Fruit fly (Drosophila melanogaster) whole organism, pupa: ENCODE measurements around the gene mge.

Experiments used
- CG10348 ChIP-seq: fragments of 200-800 bp; sonication (Bioruptor generic); IDR thresholded peaks from 2 replicates; pipeline ENCODE4 v1.3.6; 2022; ENCODE audit warnings: missing biosample characterization, missing genetic modification characterization
- CG12605 ChIP-seq: fragments of 200-800 bp; sonication (Bioruptor generic); IDR thresholded peaks from 2 replicates; pipeline ENCODE4 v1.3.6; 2022; ENCODE audit warnings: missing biosample characterization, missing genetic modification characterization
- CG15710 ChIP-seq: fragments of 200-800 bp; sonication (Bioruptor generic); optimal IDR thresholded peaks from 2 replicates; lab custom pipeline; 2018; ENCODE audit warnings: missing biosample characterization, mild to moderate bottlenecking, missing genetic modification characterization, moderate library complexity
- CG17806 ChIP-seq: fragments of 200-800 bp; sonication (Bioruptor generic); optimal IDR thresholded peaks from 2 replicates; lab custom pipeline; 2018; ENCODE audit warnings: missing biosample characterization, mild to moderate bottlenecking, missing genetic modification characterization, moderate library complexity
- CG32121 ChIP-seq: fragments of 200-800 bp; sonication (Bioruptor generic); IDR thresholded peaks from 2 replicates; pipeline ENCODE4 v1.3.6; 2022; ENCODE audit warnings: missing biosample characterization, missing genetic modification characterization
- CG34367 ChIP-seq: fragments of 200-800 bp; sonication (Bioruptor generic); optimal IDR thresholded peaks from 2 replicates; lab custom pipeline; 2018; ENCODE audit warnings: missing biosample characterization, mild to moderate bottlenecking, missing genetic modification characterization
- CG9948 ChIP-seq: fragments of 200-800 bp; sonication (Bioruptor generic); optimal IDR thresholded peaks from 2 replicates; lab custom pipeline; 2018; ENCODE audit warnings: missing biosample characterization, mild to moderate bottlenecking, missing genetic modification characterization, moderate library complexity
- EcR ChIP-seq: fragments of 200-800 bp; sonication (Bioruptor generic); optimal IDR thresholded peaks from 3 replicates; lab custom pipeline; 2019; ENCODE audit warnings: missing biosample characterization, missing genetic modification characterization, mild to moderate bottlenecking, moderate library complexity, missing genetic modification reagents
- Pif1A ChIP-seq: fragments of 200-800 bp; sonication (Bioruptor generic); optimal IDR thresholded peaks from 3 replicates; lab custom pipeline; 2016; ENCODE audit warnings: missing biosample characterization, missing genetic modification characterization
- fd96Ca ChIP-seq: fragments of 200-800 bp; sonication (Bioruptor generic); IDR thresholded peaks from 3 replicates; pipeline ENCODE4 v1.3.6; 2022; ENCODE audit warnings: missing biosample characterization, missing genetic modification characterization
- rn ChIP-seq: fragments of 200-800 bp; sonication (Bioruptor generic); IDR thresholded peaks from 2 replicates; pipeline ENCODE4 v1.3.6; 2022; ENCODE audit warnings: missing biosample characterization, missing genetic modification characterization

- TF ChIP-seq CG9948 (no peak), CG34367 (tag; lab: Kevin White, UChicago) (peak; percentile 54), CG15710 (tag; lab: Kevin White, UChicago) (peak; percentile 77), CG32121 (GFP tag; lab: Robert Waterston, UW) (peak; percentile 30; the same call in 1 of the 2 replicates), EcR (GFP tag; lab: Kevin White, UChicago) (no peak), CG10348 (GFP tag; lab: Robert Waterston, UW) (peak; percentile 43; the same call in 1 of the 2 replicates), fd96Ca (GFP tag; lab: Robert Waterston, UW) (peak; percentile 75), rn (GFP tag; lab: Robert Waterston, UW) (no peak), CG12605 (GFP tag; lab: Robert Waterston, UW) (peak; percentile 82), CG17806 (tag; lab: Kevin White, UChicago) (peak; percentile 50), Pif1A (GFP tag; lab: Kevin White, UChicago) (peak; percentile 73)
These were observed 18.6 kb upstream of the mge start for dm6 chr3L:3928205-3928942.
